Worm (Caenorhabditis elegans) whole organism, L1 larva: ENCODE measurements around the gene F58H1.2.

Experiments used
- C04F5.9 ChIP-seq: sonication (generic microtip); optimal IDR thresholded peaks from 2 replicates; lab custom pipeline; 2016; ENCODE audit warnings: missing genetic modification characterization, missing compliant biosample characterization
- C16A3.4 ChIP-seq: fragments of 150-350 bp; optimal IDR thresholded peaks from 2 replicates; lab custom pipeline; 2014; ENCODE audit warnings: missing biosample characterization, missing genetic modification characterization
- F16B12.6 ChIP-seq: fragments of 150-350 bp; optimal IDR thresholded peaks from 2 replicates; lab custom pipeline; 2014; ENCODE audit warnings: missing biosample characterization, missing genetic modification characterization
- Y116A8C.19 ChIP-seq: sonication (generic microtip); optimal IDR thresholded peaks from 2 replicates; lab custom pipeline; 2016; ENCODE audit warnings: missing compliant biosample characterization, missing genetic modification characterization, borderline replicate concordance
- aha-1 ChIP-seq: fragments of 150-350 bp; optimal IDR thresholded peaks from 2 replicates; lab custom pipeline; 2014; ENCODE audit warnings: missing biosample characterization, missing genetic modification characterization
- alr-1 ChIP-seq: fragments of 200-800 bp; sonication (Bioruptor generic); optimal IDR thresholded peaks from 2 replicates; lab custom pipeline; 2018; ENCODE audit warnings: borderline replicate concordance, mild to moderate bottlenecking, missing genetic modification characterization, missing compliant biosample characterization
- blmp-1 ChIP-seq: fragments of 150-350 bp; optimal IDR thresholded peaks from 2 replicates; lab custom pipeline; 2014; ENCODE audit warnings: missing biosample characterization, missing genetic modification characterization
- ceh-8 ChIP-seq: fragments of 200-800 bp; sonication (Bioruptor generic); optimal IDR thresholded peaks from 2 replicates; lab custom pipeline; 2018; ENCODE audit warnings: mild to moderate bottlenecking, missing genetic modification characterization, moderate library complexity, missing compliant biosample characterization
- ces-1 ChIP-seq: fragments of 150-350 bp; optimal IDR thresholded peaks from 2 replicates; lab custom pipeline; 2014; ENCODE audit warnings: missing biosample characterization, missing genetic modification reagents, missing genetic modification characterization
- dpl-1 ChIP-seq, 3 experiments: fragments of 150-350 bp in 2 of 3; sonication (generic microtip) in 1 of 3; optimal IDR thresholded peaks; 2 replicates each; lab custom pipeline; 2014 to 2017; ENCODE audit warnings: missing biosample characterization in 3 of 3, missing genetic modification characterization in 3 of 3, missing genetic modification reagents in 3 of 3
- efl-3 ChIP-seq: fragments of 200-800 bp; sonication (Bioruptor generic); optimal IDR thresholded peaks from 2 replicates; lab custom pipeline; 2018; ENCODE audit warnings: mild to moderate bottlenecking, missing genetic modification characterization, missing compliant biosample characterization
- egl-27 ChIP-seq, 2 experiments: fragments of 150-350 bp in 1 of 2; sonication (generic microtip); optimal IDR thresholded peaks; 3 replicates each; lab custom pipeline; 2017 to 2018; ENCODE audit warnings: missing biosample characterization in 2 of 2, missing genetic modification characterization in 2 of 2, missing genetic modification reagents in 2 of 2
- elt-2 ChIP-seq: sonication (generic microtip); optimal IDR thresholded peaks from 2 replicates; lab custom pipeline; 2016; ENCODE audit warnings: missing genetic modification characterization, mild to moderate bottlenecking, inconsistent platforms, missing compliant biosample characterization, missing genetic modification reagents
- fkh-8 ChIP-seq: sonication (generic microtip); optimal IDR thresholded peaks from 2 replicates; lab custom pipeline; 2016; ENCODE audit warnings: mild to moderate bottlenecking, missing genetic modification characterization, missing compliant biosample characterization
- fos-1 ChIP-seq: fragments of 150-350 bp; optimal IDR thresholded peaks from 2 replicates; lab custom pipeline; 2014; ENCODE audit warnings: missing biosample characterization, missing genetic modification characterization
- grh-1 ChIP-seq: fragments of 200-800 bp; sonication (Bioruptor generic); IDR thresholded peaks from 2 replicates; pipeline ENCODE4 v1.3.6; 2022; ENCODE audit warnings: missing genetic modification reagents, missing genetic modification characterization, missing compliant biosample characterization
- hlh-17 ChIP-seq: fragments of 200-800 bp; sonication (Bioruptor generic); optimal IDR thresholded peaks from 2 replicates; lab custom pipeline; 2018; ENCODE audit warnings: missing genetic modification characterization, mild to moderate bottlenecking, missing compliant biosample characterization, moderate library complexity, borderline replicate concordance
- hlh-4 ChIP-seq: sonication (generic microtip); optimal IDR thresholded peaks from 2 replicates; lab custom pipeline; 2016; ENCODE audit warnings: mild to moderate bottlenecking, missing genetic modification characterization, missing compliant biosample characterization
- jun-1 ChIP-seq: fragments of 150-350 bp; optimal IDR thresholded peaks from 2 replicates; lab custom pipeline; 2014; ENCODE audit warnings: missing biosample characterization, missing genetic modification reagents, missing genetic modification characterization
- lin-14 ChIP-seq: fragments of 200-800 bp; sonication (Bioruptor generic); optimal IDR thresholded peaks from 2 replicates; lab custom pipeline; 2018; ENCODE audit warnings: mild to moderate bottlenecking, missing genetic modification characterization, moderate library complexity, missing compliant biosample characterization
- lin-35 ChIP-seq, 2 experiments: fragments of 150-350 bp; optimal IDR thresholded peaks; 2 replicates each; lab custom pipeline; 2014; ENCODE audit warnings: missing biosample characterization in 2 of 2, missing genetic modification characterization in 2 of 2, missing genetic modification reagents in 2 of 2
- lsy-2 ChIP-seq, 2 experiments: fragments of 150-350 bp; optimal IDR thresholded peaks; 2 replicates each; lab custom pipeline; 2014; ENCODE audit warnings: missing biosample characterization in 2 of 2, missing genetic modification characterization in 2 of 2
- mdl-1 ChIP-seq, 2 experiments: fragments of 150-350 bp; optimal IDR thresholded peaks; 2 replicates each; lab custom pipeline; 2014 to 2017; ENCODE audit warnings: missing biosample characterization in 2 of 2, missing genetic modification characterization in 2 of 2, inconsistent platforms in 1 of 2
- mef-2 ChIP-seq: fragments of 150-350 bp; optimal IDR thresholded peaks from 2 replicates; lab custom pipeline; 2014; ENCODE audit warnings: missing biosample characterization, missing genetic modification characterization
- mep-1 ChIP-seq: fragments of 150-350 bp; optimal IDR thresholded peaks from 2 replicates; lab custom pipeline; 2014; ENCODE audit warnings: missing biosample characterization, missing genetic modification characterization
- nhr-19 ChIP-seq: fragments of 200-800 bp; sonication (Bioruptor generic); conservative IDR thresholded peaks from 2 replicates; pipeline ENCODE4 v1.3.6; 2022; ENCODE audit warnings: missing genetic modification characterization, missing compliant biosample characterization
- nhr-20 ChIP-seq: sonication (generic microtip); optimal IDR thresholded peaks from 2 replicates; lab custom pipeline; 2016; ENCODE audit warnings: mild to moderate bottlenecking, missing genetic modification characterization, missing compliant biosample characterization
- nhr-47 ChIP-seq: sonication (generic microtip); optimal IDR thresholded peaks from 2 replicates; lab custom pipeline; 2016; ENCODE audit warnings: mild to moderate bottlenecking, missing genetic modification characterization, moderate library complexity, missing compliant biosample characterization
- nhr-71 ChIP-seq: sonication (generic microtip); optimal IDR thresholded peaks from 2 replicates; lab custom pipeline; 2016; ENCODE audit warnings: mild to moderate bottlenecking, missing genetic modification characterization, moderate library complexity, missing compliant biosample characterization
- nhr-77 ChIP-seq: fragments of 150-350 bp; optimal IDR thresholded peaks from 2 replicates; lab custom pipeline; 2014; ENCODE audit warnings: missing biosample characterization, missing genetic modification characterization
- nhr-84 ChIP-seq: sonication (generic microtip); optimal IDR thresholded peaks from 2 replicates; lab custom pipeline; 2017; ENCODE audit warnings: missing biosample characterization, missing genetic modification characterization
- nhr-85 ChIP-seq: sonication (generic microtip); peaks from one replicate; lab custom pipeline; 2016; ENCODE audit warnings: missing genetic modification characterization, inconsistent platforms, missing compliant biosample characterization
- nhr-90 ChIP-seq: sonication (generic microtip); optimal IDR thresholded peaks from 2 replicates; lab custom pipeline; 2016; ENCODE audit warnings: mild to moderate bottlenecking, missing genetic modification characterization, missing compliant biosample characterization; ENCODE audit not compliant: poor library complexity
- pax-3 ChIP-seq: fragments of 200-800 bp; sonication (Bioruptor generic); optimal IDR thresholded peaks from 2 replicates; lab custom pipeline; 2018; ENCODE audit warnings: mild to moderate bottlenecking, missing genetic modification characterization, moderate library complexity, missing compliant biosample characterization
- pqm-1 ChIP-seq: sonication (generic microtip); optimal IDR thresholded peaks from 3 replicates; lab custom pipeline; 2017; ENCODE audit warnings: missing biosample characterization, missing genetic modification characterization
- rnt-1 ChIP-seq: sonication (generic microtip); optimal IDR thresholded peaks from 2 replicates; lab custom pipeline; 2016; ENCODE audit warnings: mild to moderate bottlenecking, missing genetic modification characterization, moderate library complexity, missing compliant biosample characterization
- snpc-4 ChIP-seq: fragments of 150-350 bp; optimal IDR thresholded peaks from 2 replicates; lab custom pipeline; 2014; ENCODE audit warnings: missing biosample characterization, missing genetic modification characterization
- snu-23 ChIP-seq: sonication (generic microtip); optimal IDR thresholded peaks from 2 replicates; lab custom pipeline; 2016; ENCODE audit warnings: missing genetic modification characterization, missing compliant biosample characterization
- sup-37 ChIP-seq: fragments of 200-800 bp; sonication (Bioruptor generic); optimal IDR thresholded peaks from 2 replicates; lab custom pipeline; 2018; ENCODE audit warnings: mild to moderate bottlenecking, missing genetic modification characterization, missing compliant biosample characterization
- tbx-2 ChIP-seq: sonication (generic microtip); optimal IDR thresholded peaks from 2 replicates; lab custom pipeline; 2016; ENCODE audit warnings: missing genetic modification characterization, missing compliant biosample characterization
- unc-130 ChIP-seq: fragments of 150-350 bp; optimal IDR thresholded peaks from 2 replicates; lab custom pipeline; 2017; ENCODE audit warnings: missing biosample characterization, missing genetic modification characterization, inconsistent platforms
- unc-86 ChIP-seq: sonication (generic microtip); optimal IDR thresholded peaks from 2 replicates; lab custom pipeline; 2016; ENCODE audit warnings: missing genetic modification characterization, missing compliant biosample characterization
- unc-98 ChIP-seq: fragments of 200-800 bp; sonication (Bioruptor generic); IDR thresholded peaks from 2 replicates; pipeline ENCODE4 v1.3.6; 2022; ENCODE audit warnings: missing genetic modification characterization, missing compliant biosample characterization
- vab-15 ChIP-seq: sonication (generic microtip); optimal IDR thresholded peaks from 2 replicates; lab custom pipeline; 2017; ENCODE audit warnings: missing genotype, mild to moderate bottlenecking, missing genetic modification characterization, missing compliant biosample characterization
- zag-1 ChIP-seq: fragments of 150-350 bp; optimal IDR thresholded peaks from 2 replicates; lab custom pipeline; 2014; ENCODE audit warnings: missing biosample characterization, missing genetic modification characterization
- zip-4 ChIP-seq: fragments of 200-800 bp; sonication (Bioruptor generic); optimal IDR thresholded peaks from 2 replicates; lab custom pipeline; 2018; ENCODE audit warnings: mild to moderate bottlenecking, missing genetic modification characterization, moderate library complexity, missing compliant biosample characterization
- ztf-11 ChIP-seq, 2 experiments: sonication (generic microtip); optimal IDR thresholded peaks; 2 replicates each; lab custom pipeline; 2016 to 2017; ENCODE audit warnings: missing genetic modification characterization in 2 of 2, missing biosample characterization in 1 of 2, missing compliant biosample characterization in 1 of 2
- ztf-4 ChIP-seq: fragments of 150-350 bp; optimal IDR thresholded peaks from 2 replicates; lab custom pipeline; 2014; ENCODE audit warnings: missing biosample characterization, missing genetic modification characterization

Gene F58H1.2

ce11 chrV:11885087-11885486, 43.8 kb upstream of the F58H1.2 start:
- no peak for TF ChIP-seq zip-4
- TF ChIP-seq fos-1 (tag; lab: Kevin White, UChicago) = no peak
- TF ChIP-seq vab-15 = no peak
- no peak for TF ChIP-seq ces-1 (GFP tag; lab: Kevin White, UChicago)
- no peak for TF ChIP-seq dpl-1 (GFP tag; optimal IDR thresholded peaks at IDR 0.05; lab: Kevin White, UChicago)
- peak; percentile 2 for TF ChIP-seq nhr-77 (tag; lab: Kevin White, UChicago)
- no peak for TF ChIP-seq ztf-11 (tag; optimal IDR thresholded peaks at IDR 0.05; lab: Kevin White, UChicago)
- no peak for TF ChIP-seq C04F5.9 (tag; lab: Kevin White, UChicago)
- no peak for TF ChIP-seq pax-3 (tag; lab: Kevin White, UChicago)
- no peak for TF ChIP-seq nhr-84
- no peak for TF ChIP-seq hlh-17
- TF ChIP-seq nhr-71 (tag; lab: Kevin White, UChicago) = peak; percentile 64
- peak; percentile 40 for TF ChIP-seq snu-23 (GFP tag; lab: Kevin White, UChicago)
- TF ChIP-seq mef-2 (tag; lab: Kevin White, UChicago) = no peak
- TF ChIP-seq nhr-85 (tag; lab: Kevin White, UChicago) = peak; percentile 42
- no peak for TF ChIP-seq efl-3 (GFP tag; lab: Kevin White, UChicago)
- no peak for TF ChIP-seq mep-1 (tag; lab: Kevin White, UChicago)
- TF ChIP-seq fkh-8 (tag; lab: Kevin White, UChicago) = no peak
- peak in 1 of 2 experiments; percentile 9 for TF ChIP-seq lsy-2 (tag; optimal IDR thresholded peaks at IDR 0.05; lab: Kevin White, UChicago)
- no peak for TF ChIP-seq snpc-4 (tag; lab: Kevin White, UChicago)
- TF ChIP-seq rnt-1 = peak; percentile 5
- TF ChIP-seq egl-27 (tag; optimal IDR thresholded peaks at IDR 0.05; lab: Kevin White, UChicago) = no peak
- TF ChIP-seq nhr-47 (tag; lab: Kevin White, UChicago) = no peak
- TF ChIP-seq pqm-1 (tag; lab: Kevin White, UChicago) = no peak
- no peak for TF ChIP-seq zag-1
- TF ChIP-seq nhr-90 (tag; lab: Kevin White, UChicago) = peak; percentile 27
- no peak for TF ChIP-seq unc-130 (tag; lab: Kevin White, UChicago)
- TF ChIP-seq blmp-1 (tag; lab: Kevin White, UChicago) = no peak
- TF ChIP-seq ceh-8 (GFP tag; lab: Kevin White, UChicago) = no peak
- TF ChIP-seq grh-1 (GFP tag; lab: Robert Waterston, UW) = no peak
- no peak for TF ChIP-seq sup-37 (GFP tag; lab: Kevin White, UChicago)
- no peak for TF ChIP-seq Y116A8C.19 (tag; lab: Kevin White, UChicago)
- TF ChIP-seq alr-1 (tag; lab: Kevin White, UChicago) = no peak
- peak in 1 of 2 experiments; percentile 11 for TF ChIP-seq lin-35 (GFP tag; optimal IDR thresholded peaks at IDR 0.05; lab: Kevin White, UChicago)
- no peak for TF ChIP-seq jun-1
- TF ChIP-seq aha-1 (tag; lab: Kevin White, UChicago) = no peak
- TF ChIP-seq unc-98 (GFP tag; lab: Robert Waterston, UW) = no peak
- peak; percentile 68 for TF ChIP-seq nhr-20 (tag; lab: Kevin White, UChicago)
- peak; percentile 73 for TF ChIP-seq nhr-19 (GFP tag; lab: Robert Waterston, UW)
- TF ChIP-seq F16B12.6 (tag; lab: Kevin White, UChicago) = no peak
- TF ChIP-seq tbx-2 (tag; lab: Kevin White, UChicago) = peak; percentile 48
- peak; percentile 62 for TF ChIP-seq lin-14 (GFP tag; lab: Kevin White, UChicago)
- TF ChIP-seq unc-86 (tag; lab: Kevin White, UChicago) = no peak
- no peak for TF ChIP-seq elt-2 (tag; lab: Kevin White, UChicago)
- TF ChIP-seq C16A3.4 = peak; percentile 2
- TF ChIP-seq mdl-1 (tag; optimal IDR thresholded peaks at IDR 0.05; lab: Kevin White, UChicago) = peak in 1 of 2 experiments; percentile 0
- no peak for TF ChIP-seq ztf-4 (tag; lab: Kevin White, UChicago)
- no peak for TF ChIP-seq hlh-4 (tag; lab: Kevin White, UChicago)
